Worm (Caenorhabditis elegans): ENCODE results near the gene F40D4.13.

The F40D4.13 gene

ce11 chrV:17157154-17157553, at the start of gene F40D4.13:
Gene F40D4.13 (minus strand): TSS chrV:17157254.
- no peak for TF ChIP-seq unc-62 (GFP tag; optimal IDR thresholded peaks at IDR 0.05)

DNA sequence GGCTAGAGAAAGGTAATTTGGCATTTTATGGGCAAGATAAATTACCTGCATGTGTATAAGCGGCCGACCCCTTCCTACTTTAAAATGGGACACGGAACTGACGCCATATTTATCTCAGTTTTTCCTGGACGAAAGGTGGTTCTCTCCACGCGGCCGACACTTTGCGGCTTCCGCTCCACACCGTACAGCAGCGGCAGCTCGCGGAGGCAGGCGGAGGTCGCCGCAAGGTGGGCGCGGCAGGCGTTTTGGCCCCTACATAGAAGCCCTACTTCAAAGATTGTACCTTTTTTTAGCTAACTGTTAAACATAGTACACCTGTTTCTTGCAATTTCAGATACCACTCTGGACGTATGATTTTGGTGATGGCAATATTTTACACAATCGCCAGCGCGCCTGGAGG, 49.4 kb upstream of the F40D4.13 start:
- no peak for TF ChIP-seq unc-62 (GFP tag; optimal IDR thresholded peaks at IDR 0.05)

DNA sequence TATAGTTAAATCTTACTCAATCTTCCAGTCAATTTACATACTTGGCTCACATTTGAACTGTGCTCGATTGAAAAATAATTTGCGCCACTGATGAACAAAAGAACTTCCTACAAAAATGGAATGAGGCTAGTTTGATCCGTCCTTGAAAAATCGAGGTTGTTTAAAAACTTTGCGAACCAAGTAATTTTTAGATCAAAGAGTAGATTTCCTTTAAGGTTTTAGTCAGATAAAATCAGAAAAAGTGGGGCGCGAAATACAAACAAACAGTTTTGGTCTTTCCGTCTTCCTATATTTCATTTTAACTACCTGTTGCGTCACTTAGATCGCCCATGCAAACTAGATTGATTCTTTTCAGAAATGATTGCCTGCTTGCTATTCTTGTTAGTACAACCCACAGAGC, 44.8 kb upstream of the F40D4.13 start, which contains the start of gene Y68A4A.10:
Y68A4A.10 (plus strand) TSS at position 301 of the 400 bp plus-strand sequence.
- TF ChIP-seq unc-62 (GFP tag; optimal IDR thresholded peaks at IDR 0.05) = no peak

- no peak for TF ChIP-seq unc-62 (GFP tag; optimal IDR thresholded peaks at IDR 0.05)
These were observed 41.9 kb upstream of the F40D4.13 start, which contains the start of gene srz-96 for ce11 chrV:17198926-17199325. Gene srz-96 (plus strand): TSS chrV:17199226.

- no peak for TF ChIP-seq unc-62 (GFP tag; optimal IDR thresholded peaks at IDR 0.05)
These were observed 35.2 kb upstream of the F40D4.13 start, which contains the start of gene srz-47 for ce11 chrV:17192238-17192637. Gene srz-47 (minus strand): TSS chrV:17192338.

DNA sequence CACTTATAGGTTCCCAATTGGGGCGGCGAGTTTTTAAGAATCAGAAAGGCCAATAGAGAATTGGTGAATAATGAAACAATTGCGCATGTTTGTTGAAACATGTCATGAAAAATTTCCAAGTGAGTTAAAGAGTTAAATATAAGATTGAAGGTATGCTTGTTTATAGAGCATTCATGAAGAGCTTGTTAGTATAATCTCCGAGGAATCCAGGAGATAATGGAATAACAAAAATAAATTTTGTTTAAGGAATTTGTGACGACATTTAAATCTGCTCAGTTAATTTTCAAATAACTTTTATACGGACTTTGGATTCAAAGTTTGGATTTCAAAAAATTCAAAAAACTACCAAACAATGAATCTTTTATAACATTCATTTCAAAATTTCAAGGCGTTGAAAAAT, 33.3 kb upstream of the F40D4.13 start, which contains the start of gene str-199:
str-199 (minus strand) TSS at position 101 of the 400 bp plus-strand sequence.
- TF ChIP-seq unc-62 (GFP tag; optimal IDR thresholded peaks at IDR 0.05) = no peak

DNA sequence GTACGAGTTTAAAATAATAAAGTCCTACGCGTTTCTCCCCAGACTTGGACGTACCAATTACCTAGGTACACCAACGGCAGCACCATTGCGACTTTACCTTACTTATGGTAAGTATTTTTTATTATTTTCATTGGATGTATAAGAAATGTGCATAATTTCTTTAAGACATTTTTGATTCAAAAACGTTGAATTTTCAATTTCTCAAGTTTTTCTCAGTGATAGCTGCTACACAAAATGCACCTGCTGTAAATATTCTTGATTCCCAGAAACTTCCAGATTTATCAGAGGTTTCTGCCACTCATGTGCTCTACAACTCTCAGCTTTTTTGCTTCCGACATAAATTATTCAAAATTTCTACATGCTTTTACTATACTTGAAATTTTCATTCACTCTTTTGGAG, 25.0 kb upstream of the F40D4.13 start, which contains the start of gene srh-159:
srh-159 (plus strand) TSS at position 301 of the 400 bp plus-strand sequence.
- no peak for TF ChIP-seq unc-62 (GFP tag; optimal IDR thresholded peaks at IDR 0.05)

DNA sequence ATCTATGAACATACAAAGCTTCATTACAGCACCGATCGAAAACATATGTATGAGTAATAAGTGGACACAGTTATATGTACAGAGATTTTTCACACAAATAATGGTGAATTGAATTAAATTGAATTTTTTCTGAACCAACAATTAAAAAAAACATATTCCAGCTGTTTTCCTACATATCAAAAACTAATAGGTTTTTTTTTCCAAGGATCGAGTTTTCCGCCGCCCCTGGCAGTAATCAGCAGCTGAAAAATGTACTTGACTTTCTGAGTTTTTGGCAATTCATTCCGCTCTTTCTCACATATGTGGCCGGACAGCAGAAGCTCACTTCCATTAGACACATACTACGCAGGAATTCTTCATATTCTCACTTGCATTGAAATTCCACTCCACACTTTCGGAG, 21.4 kb upstream of the F40D4.13 start, which contains the start of gene srh-174:
srh-174 (plus strand) TSS at position 301 of the 400 bp plus-strand sequence.
- TF ChIP-seq unc-62 (GFP tag; optimal IDR thresholded peaks at IDR 0.05) = no peak

DNA sequence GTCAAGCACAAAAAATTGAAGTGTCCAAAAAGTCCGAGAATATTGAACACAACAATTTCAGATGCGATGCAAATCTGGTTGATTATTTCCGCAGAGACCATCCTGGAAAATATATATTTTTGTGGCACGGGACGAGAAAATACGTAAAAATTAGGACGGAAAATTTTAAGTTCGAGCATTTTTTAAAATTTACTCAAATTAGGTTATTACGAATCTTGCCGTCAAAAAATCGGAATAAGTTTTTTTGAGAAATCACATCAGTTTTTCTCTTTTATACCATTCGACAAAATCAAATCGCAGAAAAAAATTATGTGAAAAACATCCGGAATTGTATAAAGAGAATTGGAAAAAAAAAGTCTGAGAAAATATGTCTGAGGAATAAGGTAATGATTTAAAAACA, 20.9 kb upstream of the F40D4.13 start, which contains the start of gene srsx-1:
srsx-1 (minus strand) TSS at position 101 of the 400 bp plus-strand sequence.
- TF ChIP-seq unc-62 (GFP tag; optimal IDR thresholded peaks at IDR 0.05) = no peak

DNA sequence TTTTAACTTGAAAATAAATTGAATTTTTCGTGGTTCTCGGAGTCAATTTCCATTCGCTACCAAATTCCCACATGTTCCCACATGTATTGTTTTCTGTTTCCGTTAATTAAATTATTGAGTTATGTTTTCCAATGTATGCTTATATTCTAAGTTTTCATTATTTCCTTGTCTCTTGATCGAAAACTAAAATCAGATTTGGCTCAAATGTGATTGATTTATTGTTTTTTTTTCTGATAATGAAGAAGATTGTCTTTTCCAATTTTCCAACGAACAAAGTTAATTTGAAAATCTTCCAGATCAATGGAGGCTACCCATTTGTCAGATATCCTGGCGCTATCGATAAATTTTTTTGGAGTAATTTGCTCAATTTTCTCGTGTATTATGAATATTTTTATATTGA, 16.7 kb upstream of the F40D4.13 start, which contains the start of gene srbc-25:
srbc-25 (plus strand) TSS at position 301 of the 400 bp plus-strand sequence.
- no peak for TF ChIP-seq unc-62 (GFP tag; optimal IDR thresholded peaks at IDR 0.05)

DNA sequence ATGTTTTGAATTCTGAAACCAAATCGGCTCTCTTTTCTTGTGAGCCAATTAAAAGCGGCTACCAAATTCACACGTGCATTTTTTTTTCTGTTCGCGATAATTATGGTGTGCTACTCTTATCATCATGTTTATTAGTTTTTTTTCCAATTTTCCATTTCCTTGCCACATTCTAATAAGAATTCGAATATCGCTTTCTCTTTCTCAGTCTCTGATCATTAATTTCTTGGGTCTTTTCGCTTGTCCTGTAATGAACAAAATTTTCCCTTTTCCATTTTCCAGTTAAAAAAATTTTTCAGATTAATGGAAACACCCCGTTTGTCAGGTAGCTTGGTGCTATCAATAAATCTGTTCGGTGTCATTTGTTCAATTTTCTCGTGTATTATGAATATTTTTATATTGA, 14.5 kb upstream of the F40D4.13 start, which contains the start of gene srbc-26:
srbc-26 (plus strand) TSS at position 301 of the 400 bp plus-strand sequence.
- no peak for TF ChIP-seq unc-62 (GFP tag; optimal IDR thresholded peaks at IDR 0.05)

DNA sequence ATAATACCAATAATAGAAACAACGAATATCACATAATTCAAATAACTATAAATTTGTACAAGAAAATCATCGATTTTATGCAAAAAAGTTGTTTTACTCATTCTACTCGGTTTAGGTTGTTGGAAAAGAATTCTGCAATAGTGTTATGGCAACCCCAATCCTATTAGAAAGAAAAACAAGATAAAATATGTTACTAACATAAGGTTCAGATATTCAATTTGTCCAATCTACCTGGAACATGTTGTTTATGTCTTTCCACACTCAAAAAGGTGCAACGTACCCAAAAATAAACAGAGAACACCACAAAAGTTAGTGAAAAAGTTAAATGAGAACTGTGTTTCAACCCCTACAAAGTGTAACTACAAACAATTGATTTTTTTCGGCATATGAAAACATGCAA, 13.8 kb upstream of the F40D4.13 start, which contains the start of gene srw-51:
srw-51 (minus strand) TSS at position 101 of the 400 bp plus-strand sequence.
- no peak for TF ChIP-seq unc-62 (GFP tag; optimal IDR thresholded peaks at IDR 0.05)

DNA sequence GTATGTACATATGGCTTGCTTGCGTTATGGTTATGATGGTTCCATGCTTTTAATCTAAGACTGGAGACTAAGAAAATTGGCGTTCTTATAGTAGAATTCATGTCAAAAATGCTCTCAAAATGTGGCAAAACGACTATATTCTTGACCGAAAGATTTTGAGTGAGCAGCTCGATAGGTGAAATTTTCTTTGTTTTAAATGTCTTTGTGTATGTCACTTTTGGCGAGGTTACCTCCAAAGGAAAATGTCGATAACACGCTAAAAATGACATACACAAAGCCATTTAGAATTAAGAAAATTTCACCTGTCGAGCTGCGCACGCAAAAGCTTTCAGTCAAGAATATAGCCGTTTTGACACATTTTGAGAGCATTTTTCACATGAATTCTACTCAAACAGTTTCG, 10.4 kb upstream of the F40D4.13 start, which contains the start of gene srz-66:
srz-66 (minus strand) TSS at position 101 of the 400 bp plus-strand sequence.
- no peak for TF ChIP-seq unc-62 (GFP tag; optimal IDR thresholded peaks at IDR 0.05)

ce11 chrV:17165409-17165808, 8.4 kb upstream of the F40D4.13 start, which contains the start of gene srh-102:
Gene srh-102 (minus strand): TSS chrV:17165509.
- no peak for TF ChIP-seq unc-62 (GFP tag; optimal IDR thresholded peaks at IDR 0.05)

DNA sequence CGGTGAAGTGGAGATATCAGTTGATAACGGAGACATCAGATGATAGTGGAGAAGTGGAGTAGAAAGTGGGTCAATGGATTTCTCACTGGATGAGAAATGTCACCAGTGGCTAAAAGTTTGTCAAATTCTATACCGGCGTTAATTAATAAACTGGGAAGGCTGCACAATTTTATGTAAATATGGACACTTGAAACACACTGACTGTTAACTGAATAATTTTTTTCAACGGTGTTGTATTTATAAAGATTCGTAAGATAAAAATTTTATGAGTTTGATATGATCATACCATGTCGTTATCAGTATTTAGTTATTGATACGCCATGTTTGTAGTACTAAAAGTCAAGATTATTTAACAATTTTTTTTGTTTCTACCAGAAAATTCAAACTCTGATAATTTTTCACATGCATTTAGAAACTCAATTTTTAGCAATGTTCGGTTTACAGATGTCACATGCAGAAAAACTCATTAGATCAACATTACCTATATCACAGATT, 2.4 kb upstream of the F40D4.13 start, which contains the start of gene F40D4.12:
F40D4.12 (plus strand) TSS at position 445 of the 495 bp plus-strand sequence.
- no peak for TF ChIP-seq unc-62 (GFP tag; optimal IDR thresholded peaks at IDR 0.05)

DNA sequence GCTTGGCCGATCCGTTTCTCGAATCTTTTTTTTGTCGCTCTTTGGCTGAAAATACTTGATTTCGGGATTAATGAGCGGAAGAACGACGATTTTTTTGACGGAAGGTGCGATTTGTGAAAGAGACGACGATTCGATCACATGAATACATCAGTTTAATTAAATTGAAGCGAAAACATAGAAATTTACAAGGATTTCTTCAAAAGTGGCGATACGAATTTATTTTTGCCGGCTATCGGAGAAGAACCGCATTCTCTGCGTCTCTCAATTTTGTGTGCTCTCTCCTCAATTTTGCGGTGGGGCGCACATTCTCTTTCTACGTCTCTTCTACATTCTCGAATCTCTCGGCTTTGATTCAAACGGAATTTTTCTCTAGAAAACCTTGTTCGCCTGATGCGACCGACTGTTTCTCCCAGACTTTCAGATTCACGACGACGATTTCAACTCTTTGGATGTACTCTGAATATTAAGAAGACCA, 1.6 kb downstream of the F40D4.13 start, which contains the start of gene F40D4.17:
F40D4.17 (minus strand) TSS at position 51 of the 475 bp plus-strand sequence.
- TF ChIP-seq unc-62 (GFP tag; optimal IDR thresholded peaks at IDR 0.05) = no peak

DNA sequence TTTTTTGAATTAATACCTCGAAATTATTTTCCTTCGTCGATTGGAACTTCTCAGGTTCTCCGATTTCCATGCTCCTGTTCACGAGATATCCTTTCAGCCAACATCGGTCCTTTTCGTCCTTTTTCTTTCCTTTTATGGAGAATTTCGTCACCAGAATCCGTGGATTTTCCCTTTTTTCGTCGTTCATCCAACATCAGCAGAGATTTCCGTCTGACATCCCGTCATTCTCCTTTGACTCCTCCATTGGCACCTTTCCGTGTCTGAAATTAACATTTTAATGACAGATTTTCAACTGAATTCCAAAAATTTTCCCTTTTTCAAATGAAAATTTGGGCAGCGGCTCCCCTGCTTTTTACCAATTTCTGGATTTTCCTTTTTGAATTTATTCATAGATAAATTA, 2.1 kb downstream of the F40D4.13 start:
- TF ChIP-seq unc-62 (GFP tag; optimal IDR thresholded peaks at IDR 0.05) = no peak

Data from whole organism, dauer.